Worm (Caenorhabditis elegans) whole organism, L2 larva: Measurements from ENCODE around the gene snu-23.
A peak's percentile ranks its signal among the peaks of the same experiment; 100 is the strongest.

ENCODE experiments used
- ceh-16 ChIP-seq: fragments of 150-350 bp; optimal IDR thresholded peaks from 2 replicates; lab custom pipeline; 2014; ENCODE audit warnings: missing biosample characterization, missing genetic modification characterization
- dmd-4 ChIP-seq: sonication (generic microtip); optimal IDR thresholded peaks from 2 replicates; lab custom pipeline; 2017; ENCODE audit warnings: missing biosample characterization, missing genetic modification characterization
- elt-1 ChIP-seq: fragments of 150-350 bp; optimal IDR thresholded peaks from 2 replicates; lab custom pipeline; 2014; ENCODE audit warnings: missing biosample characterization, missing genetic modification characterization
- lin-39 ChIP-seq: fragments of 150-350 bp; optimal IDR thresholded peaks from 2 replicates; lab custom pipeline; 2014; ENCODE audit warnings: missing biosample characterization, missing genetic modification reagents, missing genetic modification characterization
- nhr-10 ChIP-seq: sonication (generic microtip); optimal IDR thresholded peaks from 2 replicates; lab custom pipeline; 2017; ENCODE audit warnings: missing biosample characterization, missing genetic modification characterization
- nhr-129 ChIP-seq: fragments of 150-350 bp; optimal IDR thresholded peaks from 2 replicates; lab custom pipeline; 2014; ENCODE audit warnings: missing biosample characterization, missing genetic modification characterization
- sma-3 ChIP-seq: sonication (generic microtip); optimal IDR thresholded peaks from 2 replicates; lab custom pipeline; 2016; ENCODE audit warnings: missing genetic modification reagents, missing genetic modification characterization, missing compliant biosample characterization

ce11 chrIII:7725483-7726250, 44.3 kb downstream of the snu-23 start:
- TF ChIP-seq lin-39 (no peak), dmd-4 (no peak), elt-1 (tag; lab: Kevin White, UChicago) (no peak), nhr-10 (tag; lab: Kevin White, UChicago) (no peak), sma-3 (GFP tag; lab: Kevin White, UChicago) (no peak), nhr-129 (peak; percentile 47), ceh-16 (tag; lab: Kevin White, UChicago) (no peak)
